Fruit fly (Drosophila melanogaster) Kc167 (cell line): Measurements from ENCODE around the gene Rtnl1.

Experiments
- Myc ChIP-seq: fragments of >200 bp; optimal IDR thresholded peaks from 2 replicates; lab custom pipeline; 2017; ENCODE audit warnings: missing external identifiers
- Sin3A ChIP-seq: fragments of >200 bp; optimal IDR thresholded peaks from 2 replicates; lab custom pipeline; 2018; ENCODE audit warnings: missing external identifiers
- h ChIP-seq: fragments of >200 bp; optimal IDR thresholded peaks from 3 replicates; lab custom pipeline; 2018; ENCODE audit warnings: missing external identifiers
- insv ChIP-seq: fragments of >200 bp; optimal IDR thresholded peaks from 3 replicates; lab custom pipeline; 2018; ENCODE audit warnings: missing external identifiers
- psq ChIP-seq: fragments of >200 bp; optimal IDR thresholded peaks from 2 replicates; lab custom pipeline; 2017; ENCODE audit warnings: missing external identifiers
- ttk ChIP-seq: sonication (Bioruptor generic); optimal IDR thresholded peaks from 2 replicates; lab custom pipeline; 2017; ENCODE audit warnings: missing external identifiers

The Rtnl1 gene

dm6 chr2L:5043495-5044146, 34.1 kb upstream of the Rtnl1 start:
- TF ChIP-seq Myc (lab: Kevin White, UChicago) (no peak), ttk (no peak), psq (lab: Kevin White, UChicago) (no peak), insv (lab: Kevin White, UChicago) (no peak), Sin3A (lab: Kevin White, UChicago) (no peak), h (lab: Kevin White, UChicago) (no peak)

- no peak for TF ChIP-seq Sin3A (lab: Kevin White, UChicago)
- TF ChIP-seq insv (lab: Kevin White, UChicago), result no peak
- no peak for TF ChIP-seq psq (lab: Kevin White, UChicago)
- no peak for TF ChIP-seq ttk
- TF ChIP-seq h (lab: Kevin White, UChicago), result no peak
- no peak for TF ChIP-seq Myc (lab: Kevin White, UChicago)
Measured at dm6 chr2L:5043043-5043442, 33.5 kb upstream of the Rtnl1 start, which contains the start of the genes CG33995, CG44000 and CG44001. TSS of gene CG33995 (plus strand) at chr2L:5043270. TSS of gene CG44000 (plus strand) at chr2L:5043270. TSS of gene CG44001 (plus strand) at chr2L:5043270.

- TF ChIP-seq h (lab: Kevin White, UChicago), result no peak
- TF ChIP-seq ttk, result no peak
- no peak for TF ChIP-seq Sin3A (lab: Kevin White, UChicago)
- TF ChIP-seq insv (lab: Kevin White, UChicago), result no peak
Measured at dm6 chr2L:5042076-5042475, 32.6 kb upstream of the Rtnl1 start.

dm6 chr2L:5037402-5037860, 27.9 kb upstream of the Rtnl1 start, which contains the start of the genes CG14042 and SP555:
TSS of gene CG14042 (plus strand) at chr2L:5037709.
TSS of gene SP555 (plus strand) at chr2L:5037709.
- TF ChIP-seq ttk (no peak), h (lab: Kevin White, UChicago) (no peak), insv (lab: Kevin White, UChicago) (no peak), psq (lab: Kevin White, UChicago) (no peak), Sin3A (lab: Kevin White, UChicago) (no peak), Myc (lab: Kevin White, UChicago) (no peak)

- TF ChIP-seq Myc (lab: Kevin White, UChicago) (no peak), insv (lab: Kevin White, UChicago) (no peak), h (lab: Kevin White, UChicago) (no peak), psq (lab: Kevin White, UChicago) (no peak), Sin3A (lab: Kevin White, UChicago) (no peak), ttk (no peak)
Measured at dm6 chr2L:5036120-5036519, 26.6 kb upstream of the Rtnl1 start.

- no peak for TF ChIP-seq Sin3A (lab: Kevin White, UChicago)
- no peak for TF ChIP-seq psq (lab: Kevin White, UChicago)
- TF ChIP-seq insv (lab: Kevin White, UChicago), result no peak
- no peak for TF ChIP-seq ttk
- TF ChIP-seq h (lab: Kevin White, UChicago), result no peak
- TF ChIP-seq Myc (lab: Kevin White, UChicago), result no peak
Measured at dm6 chr2L:5031886-5032285, 22.4 kb upstream of the Rtnl1 start.

dm6 chr2L:5031399-5031798, 21.9 kb upstream of the Rtnl1 start:
- TF ChIP-seq insv (lab: Kevin White, UChicago), result no peak
- no peak for TF ChIP-seq Myc (lab: Kevin White, UChicago)
- TF ChIP-seq ttk, result no peak
- no peak for TF ChIP-seq Sin3A (lab: Kevin White, UChicago)
- TF ChIP-seq psq (lab: Kevin White, UChicago), result no peak

dm6 chr2L:5030535-5030934, 21.0 kb upstream of the Rtnl1 start:
- no peak for TF ChIP-seq h (lab: Kevin White, UChicago)
- TF ChIP-seq Sin3A (lab: Kevin White, UChicago), result no peak
- TF ChIP-seq ttk, result no peak
- no peak for TF ChIP-seq psq (lab: Kevin White, UChicago)
- no peak for TF ChIP-seq insv (lab: Kevin White, UChicago)
- TF ChIP-seq Myc (lab: Kevin White, UChicago), result no peak

dm6 chr2L:5029809-5030108, 20.2 kb upstream of the Rtnl1 start:
- TF ChIP-seq psq (lab: Kevin White, UChicago) (no peak), h (lab: Kevin White, UChicago) (no peak), Myc (lab: Kevin White, UChicago) (no peak), ttk (no peak), Sin3A (lab: Kevin White, UChicago) (no peak), insv (lab: Kevin White, UChicago) (no peak)

- TF ChIP-seq Sin3A (lab: Kevin White, UChicago) (no peak), Myc (lab: Kevin White, UChicago) (no peak), ttk (no peak), h (lab: Kevin White, UChicago) (no peak)
Measured at dm6 chr2L:5029049-5029808, 19.7 kb upstream of the Rtnl1 start, which contains the start of gene Col4a1. TSS of gene Col4a1 (plus strand) at chr2L:5029609.

dm6 chr2L:5028091-5028490, 18.6 kb upstream of the Rtnl1 start, which contains the start of gene vkg:
TSS of gene vkg (minus strand) at chr2L:5028191.
- TF ChIP-seq h (lab: Kevin White, UChicago), result no peak
